Worm (Caenorhabditis elegans): Measurements from ENCODE around the gene pas-6.

DNA sequence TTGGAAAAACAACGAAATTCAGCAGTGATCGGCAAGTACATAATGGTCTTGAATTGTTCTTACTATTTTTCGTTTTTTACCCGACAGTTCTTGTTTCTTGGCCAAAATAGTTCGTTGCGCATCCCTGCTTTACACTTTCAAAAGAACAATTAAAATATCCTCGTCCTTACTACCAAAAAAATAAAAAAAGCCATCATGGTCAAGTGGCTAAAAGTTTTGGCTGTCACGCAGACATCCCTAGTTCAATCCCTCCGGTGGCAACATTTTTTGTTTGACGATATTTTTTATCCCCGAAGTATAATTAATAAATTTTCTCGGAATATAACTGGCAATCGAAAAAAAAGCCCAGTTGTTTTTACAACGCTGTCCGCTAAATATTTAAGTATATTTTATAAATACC, 7.7 kb upstream of the pas-6 start:
- TF ChIP-seq cog-1 (tag; optimal IDR thresholded peaks at IDR 0.05) (no peak), ref-1 (GFP tag; conservative IDR thresholded peaks at IDR 0.05) (no peak), tab-1 (GFP tag; IDR thresholded peaks at IDR 0.05) (no peak), flt-1 (GFP tag; IDR thresholded peaks at IDR 0.05) (no peak), ztf-29 (GFP tag; IDR thresholded peaks at IDR 0.05) (no peak), klf-2 (GFP tag; conservative IDR thresholded peaks at IDR 0.05) (no peak), med-1 (GFP tag; optimal IDR thresholded peaks at IDR 0.05; ENCODE audit: insufficient read depth) (no peak), ztf-23 (GFP tag; IDR thresholded peaks at IDR 0.05) (no peak), T22C8.4 (GFP tag; IDR thresholded peaks at IDR 0.05) (no peak)
